Fruit fly (Drosophila melanogaster): Measurements from ENCODE around the gene CG17027.

CG17027 gene

DNA sequence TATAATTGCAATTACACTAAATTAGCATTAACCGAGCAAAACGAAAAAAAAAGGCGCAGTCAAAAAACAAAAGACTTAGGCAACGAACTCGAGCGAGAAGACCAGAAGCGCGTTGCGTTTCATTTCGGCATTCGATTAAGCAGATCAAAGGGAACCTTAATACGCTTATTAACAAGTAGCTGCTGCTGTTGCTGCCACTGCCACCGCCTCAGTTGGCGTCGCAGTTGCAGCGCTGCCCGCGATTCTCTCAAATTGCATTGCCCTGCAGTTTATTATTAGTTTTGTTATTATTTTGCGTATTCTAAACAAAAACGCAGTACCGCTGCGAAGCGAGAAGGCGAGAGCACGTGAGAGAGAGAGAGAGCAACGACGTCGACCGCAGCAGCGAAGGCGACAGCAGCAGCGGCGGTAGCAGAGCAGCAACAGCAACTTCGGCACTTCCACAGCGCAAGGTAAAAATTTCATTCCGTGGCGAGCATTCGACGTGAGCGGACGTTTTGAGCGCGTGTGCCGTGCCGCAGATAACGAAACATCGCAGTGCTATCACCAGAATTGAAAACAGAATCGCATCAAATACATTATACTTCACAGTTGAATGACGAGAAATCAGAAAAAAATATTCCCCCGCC, 43.2 kb downstream of the CG17027 start, which contains the start of gene Notum:
TSS of gene Notum (plus strand) at position 461 of the 629 bp plus-strand sequence.
- TF ChIP-seq gl (tag; optimal IDR thresholded peaks at IDR 0.05) (no peak), Snoo (tag; optimal IDR thresholded peaks at IDR 0.05) (no peak), Ets98B (GFP tag; IDR thresholded peaks at IDR 0.05) (peak; percentile 19; the same call in 1 of the 2 replicates), CG13204 (GFP tag; optimal IDR thresholded peaks at IDR 0.05) (peak; percentile 76), CG9948 (tag; optimal IDR thresholded peaks at IDR 0.05) (no peak)

- TF ChIP-seq Pif1B (GFP tag; optimal IDR thresholded peaks at IDR 0.05) (peak; percentile 32), fd96Ca (GFP tag; IDR thresholded peaks at IDR 0.05) (peak; percentile 16; the same call in 1 of the 3 replicates), CG9948 (tag; optimal IDR thresholded peaks at IDR 0.05) (peak; percentile 56), gl (tag; optimal IDR thresholded peaks at IDR 0.05) (no peak), CG34367 (tag; optimal IDR thresholded peaks at IDR 0.05) (peak; percentile 42), rn (GFP tag; IDR thresholded peaks at IDR 0.05) (no peak), CG14655 (GFP tag; optimal IDR thresholded peaks at IDR 0.05) (peak; percentile 58), CG15710 (tag; optimal IDR thresholded peaks at IDR 0.05) (peak; percentile 56), Pif1A (GFP tag; optimal IDR thresholded peaks at IDR 0.05) (peak; percentile 67), CG13204 (GFP tag; optimal IDR thresholded peaks at IDR 0.05) (peak; percentile 66), CG8159 (tag; optimal IDR thresholded peaks at IDR 0.05) (peak; percentile 71), Ets98B (GFP tag; IDR thresholded peaks at IDR 0.05) (no peak), Snoo (tag; optimal IDR thresholded peaks at IDR 0.05) (peak; percentile 59), CG8301 (tag; optimal IDR thresholded peaks at IDR 0.05) (peak; percentile 50), CG17806 (tag; optimal IDR thresholded peaks at IDR 0.05) (peak; percentile 59)
Measured at dm6 chr3L:16024276-16025019, 44.5 kb downstream of the CG17027 start.

- TF ChIP-seq CG32121 (GFP tag; IDR thresholded peaks at IDR 0.05) (no peak), CG13204 (GFP tag; optimal IDR thresholded peaks at IDR 0.05) (peak; percentile 52)
Measured at dm6 chr3L:16025020-16025680, 45.2 kb downstream of the CG17027 start.

DNA sequence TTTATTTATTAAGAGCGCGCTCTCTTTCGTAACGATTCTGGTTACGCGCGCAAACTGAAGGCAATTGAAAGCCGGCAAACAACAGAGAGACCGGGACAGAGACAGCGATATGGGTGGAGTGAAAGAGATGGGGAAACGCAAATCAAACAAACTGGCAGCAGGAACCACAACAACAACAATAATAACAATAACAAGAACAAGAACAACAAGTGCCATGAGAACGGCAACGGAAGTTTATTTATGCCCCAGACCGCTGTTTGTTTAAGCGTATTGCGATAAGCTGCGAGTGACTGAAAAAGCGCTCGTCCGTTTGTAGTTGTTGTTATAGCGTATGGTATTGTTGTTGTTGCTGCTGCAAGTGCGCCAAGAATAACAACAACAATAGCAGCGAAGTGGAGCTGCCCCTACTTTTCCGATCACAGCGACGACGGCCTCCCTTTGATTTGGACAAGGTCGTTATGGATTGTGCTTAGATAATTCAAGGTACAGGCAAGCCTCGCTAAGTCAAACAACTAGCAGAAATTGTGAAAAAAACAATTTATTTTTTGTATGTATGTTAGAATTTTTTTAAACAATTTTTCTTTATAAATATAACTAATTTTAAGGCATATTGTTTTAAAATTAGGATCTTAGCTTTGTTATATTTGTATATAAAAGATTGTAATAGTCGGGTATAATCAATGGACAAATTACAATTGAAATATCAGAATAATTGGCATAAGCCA, 46.3 kb downstream of the CG17027 start:
- no peak for TF ChIP-seq CG17806 (tag; optimal IDR thresholded peaks at IDR 0.05)
- TF ChIP-seq CG8301 (tag; optimal IDR thresholded peaks at IDR 0.05) = no peak
- peak; percentile 20 for TF ChIP-seq gl (tag; optimal IDR thresholded peaks at IDR 0.05)
- TF ChIP-seq CG14655 (GFP tag; optimal IDR thresholded peaks at IDR 0.05) = peak; percentile 35
- TF ChIP-seq CG4496 (GFP tag; IDR thresholded peaks at IDR 0.05) = no peak
- TF ChIP-seq Pif1A (GFP tag; optimal IDR thresholded peaks at IDR 0.05) = peak; percentile 50
- TF ChIP-seq CG8159 (tag; optimal IDR thresholded peaks at IDR 0.05) = no peak
- TF ChIP-seq CG9948 (tag; optimal IDR thresholded peaks at IDR 0.05) = no peak
- no peak for TF ChIP-seq CG15710 (tag; optimal IDR thresholded peaks at IDR 0.05)
- peak; percentile 6 for TF ChIP-seq Snoo (tag; optimal IDR thresholded peaks at IDR 0.05)
- no peak for TF ChIP-seq CG10348 (GFP tag; IDR thresholded peaks at IDR 0.05)
- peak; percentile 32 for TF ChIP-seq Pif1B (GFP tag; optimal IDR thresholded peaks at IDR 0.05)
- no peak for TF ChIP-seq CG32121 (GFP tag; IDR thresholded peaks at IDR 0.05)
- no peak for TF ChIP-seq D1 (tag; optimal IDR thresholded peaks at IDR 0.05)
- 0 out of 2 replicates have a peak, but pooled peaks have one; percentile 16 for TF ChIP-seq Ets98B (GFP tag; IDR thresholded peaks at IDR 0.05)
- peak; percentile 7 for TF ChIP-seq CG34367 (tag; optimal IDR thresholded peaks at IDR 0.05)
- peak; percentile 51 for TF ChIP-seq CG13204 (GFP tag; optimal IDR thresholded peaks at IDR 0.05)
- peak; percentile 54; the same call in 2 of the 3 replicates for TF ChIP-seq fd96Ca (GFP tag; IDR thresholded peaks at IDR 0.05)
- TF ChIP-seq EcR (GFP tag; optimal IDR thresholded peaks at IDR 0.05) = no peak
- no peak for TF ChIP-seq CG12605 (GFP tag; IDR thresholded peaks at IDR 0.05)
- TF ChIP-seq rn (GFP tag; IDR thresholded peaks at IDR 0.05) = no peak

dm6 chr3L:16027163-16027633, 47.3 kb downstream of the CG17027 start:
- peak; percentile 33 for TF ChIP-seq CG9948 (tag; optimal IDR thresholded peaks at IDR 0.05)
- peak; percentile 90 for TF ChIP-seq CG4496 (GFP tag; IDR thresholded peaks at IDR 0.05)
- peak; percentile 3 for TF ChIP-seq CG34367 (tag; optimal IDR thresholded peaks at IDR 0.05)
- peak; percentile 86 for TF ChIP-seq Ets98B (GFP tag; IDR thresholded peaks at IDR 0.05)
- TF ChIP-seq D1 (tag; optimal IDR thresholded peaks at IDR 0.05) = no peak
- TF ChIP-seq rn (GFP tag; IDR thresholded peaks at IDR 0.05) = peak; percentile 48; the same call in 1 of the 2 replicates
- TF ChIP-seq CG12605 (GFP tag; IDR thresholded peaks at IDR 0.05) = peak; percentile 56; the same call in 1 of the 2 replicates
- peak; percentile 23 for TF ChIP-seq gl (tag; optimal IDR thresholded peaks at IDR 0.05)
- TF ChIP-seq CG14655 (GFP tag; optimal IDR thresholded peaks at IDR 0.05) = peak; percentile 55
- TF ChIP-seq EcR (GFP tag; optimal IDR thresholded peaks at IDR 0.05) = peak; percentile 77
- peak; percentile 93 for TF ChIP-seq fd96Ca (GFP tag; IDR thresholded peaks at IDR 0.05)
- peak; percentile 39 for TF ChIP-seq CG13204 (GFP tag; optimal IDR thresholded peaks at IDR 0.05)
- peak; percentile 38 for TF ChIP-seq CG8301 (tag; optimal IDR thresholded peaks at IDR 0.05)
- peak; percentile 84 for TF ChIP-seq CG32121 (GFP tag; IDR thresholded peaks at IDR 0.05)
- TF ChIP-seq CG8159 (tag; optimal IDR thresholded peaks at IDR 0.05) = peak; percentile 72
- TF ChIP-seq Pif1B (GFP tag; optimal IDR thresholded peaks at IDR 0.05) = peak; percentile 54
- 0 out of 2 replicates have a peak, but pooled peaks have one; percentile 6 for TF ChIP-seq CG10348 (GFP tag; IDR thresholded peaks at IDR 0.05)
- TF ChIP-seq Pif1A (GFP tag; optimal IDR thresholded peaks at IDR 0.05) = peak; percentile 69
- TF ChIP-seq CG17806 (tag; optimal IDR thresholded peaks at IDR 0.05) = peak; percentile 57
- peak; percentile 46 for TF ChIP-seq Snoo (tag; optimal IDR thresholded peaks at IDR 0.05)
- TF ChIP-seq CG15710 (tag; optimal IDR thresholded peaks at IDR 0.05) = peak; percentile 67
